Worm (Caenorhabditis elegans): ENCODE results near the gene cyp-33D3.

cyp-33D3 gene

ce11 chrV:18802077-18802476 lies 34.9 kb downstream of the cyp-33D3 start, which contains the start of gene C54E10.11:
C54E10.11 (minus strand) TSS chrV:18802177.
- TF ChIP-seq med-1 (GFP tag; optimal IDR thresholded peaks at IDR 0.05; ENCODE audit: insufficient read depth) (no peak), cog-1 (tag; optimal IDR thresholded peaks at IDR 0.05) (no peak), klf-2 (GFP tag; conservative IDR thresholded peaks at IDR 0.05) (no peak), flt-1 (GFP tag; IDR thresholded peaks at IDR 0.05) (no peak), T22C8.4 (GFP tag; IDR thresholded peaks at IDR 0.05) (no peak), ztf-29 (GFP tag; IDR thresholded peaks at IDR 0.05) (no peak), ref-1 (GFP tag; conservative IDR thresholded peaks at IDR 0.05) (no peak), ztf-23 (GFP tag; IDR thresholded peaks at IDR 0.05) (no peak)

DNA sequence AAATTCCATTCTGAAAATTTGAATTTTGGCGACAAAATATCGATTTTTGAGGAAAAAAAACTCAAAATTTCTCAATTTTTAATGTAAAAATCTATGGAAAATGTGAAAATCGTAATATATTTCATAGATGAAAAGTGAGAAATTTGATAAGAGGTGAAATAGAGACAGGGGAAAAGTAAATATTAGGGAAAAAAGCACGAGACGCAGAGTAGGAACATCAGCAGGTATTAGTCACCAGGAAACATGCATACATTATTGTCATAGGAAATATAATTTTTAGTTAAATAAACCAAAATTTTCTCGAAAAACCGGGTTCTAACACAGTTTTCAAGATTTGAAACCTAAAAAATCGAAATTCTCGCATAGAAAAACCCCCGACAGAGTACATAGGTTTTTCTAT lies 36.2 kb downstream of the cyp-33D3 start, which contains the start of gene nhr-170:
nhr-170 (minus strand) TSS at position 16 of the 400 bp plus-strand sequence.
- no peak for TF ChIP-seq flt-1 (GFP tag; IDR thresholded peaks at IDR 0.05)
- no peak for TF ChIP-seq cog-1 (tag; optimal IDR thresholded peaks at IDR 0.05)
- TF ChIP-seq klf-2 (GFP tag; conservative IDR thresholded peaks at IDR 0.05), result no peak
- TF ChIP-seq T22C8.4 (GFP tag; IDR thresholded peaks at IDR 0.05), result no peak
- TF ChIP-seq ztf-23 (GFP tag; IDR thresholded peaks at IDR 0.05), result no peak

DNA sequence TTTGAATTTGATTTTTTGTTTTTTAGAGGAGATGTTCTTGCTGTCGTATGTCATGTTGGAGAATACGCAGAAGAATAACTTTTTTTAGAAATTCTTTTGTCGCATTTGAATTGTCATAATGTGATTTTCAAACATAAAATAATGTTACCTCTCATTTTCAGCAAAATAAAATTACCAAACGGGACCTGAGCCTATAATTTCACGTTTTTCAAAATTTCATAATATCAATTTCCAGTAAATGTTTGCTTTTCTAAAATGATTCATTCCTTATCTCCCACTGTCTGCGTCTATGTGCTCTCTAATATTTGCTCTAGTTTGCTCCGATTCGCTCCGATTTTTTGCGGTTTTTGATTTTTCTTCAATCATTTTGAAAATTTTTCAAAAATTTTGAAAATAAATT lies 46.4 kb downstream of the cyp-33D3 start, which contains the start of gene nhr-231:
nhr-231 (plus strand) TSS at position 301 of the 400 bp plus-strand sequence.
- no peak for TF ChIP-seq klf-2 (GFP tag; conservative IDR thresholded peaks at IDR 0.05)
- no peak for TF ChIP-seq T22C8.4 (GFP tag; IDR thresholded peaks at IDR 0.05)
- TF ChIP-seq ztf-29 (GFP tag; IDR thresholded peaks at IDR 0.05), result no peak
- TF ChIP-seq flt-1 (GFP tag; IDR thresholded peaks at IDR 0.05), result no peak
- no peak for TF ChIP-seq tab-1 (GFP tag; IDR thresholded peaks at IDR 0.05)
- TF ChIP-seq cog-1 (tag; optimal IDR thresholded peaks at IDR 0.05), result no peak
- TF ChIP-seq med-1 (GFP tag; optimal IDR thresholded peaks at IDR 0.05; ENCODE audit: insufficient read depth), result no peak
- TF ChIP-seq ref-1 (GFP tag; conservative IDR thresholded peaks at IDR 0.05), result no peak
- TF ChIP-seq ztf-23 (GFP tag; IDR thresholded peaks at IDR 0.05), result no peak

DNA sequence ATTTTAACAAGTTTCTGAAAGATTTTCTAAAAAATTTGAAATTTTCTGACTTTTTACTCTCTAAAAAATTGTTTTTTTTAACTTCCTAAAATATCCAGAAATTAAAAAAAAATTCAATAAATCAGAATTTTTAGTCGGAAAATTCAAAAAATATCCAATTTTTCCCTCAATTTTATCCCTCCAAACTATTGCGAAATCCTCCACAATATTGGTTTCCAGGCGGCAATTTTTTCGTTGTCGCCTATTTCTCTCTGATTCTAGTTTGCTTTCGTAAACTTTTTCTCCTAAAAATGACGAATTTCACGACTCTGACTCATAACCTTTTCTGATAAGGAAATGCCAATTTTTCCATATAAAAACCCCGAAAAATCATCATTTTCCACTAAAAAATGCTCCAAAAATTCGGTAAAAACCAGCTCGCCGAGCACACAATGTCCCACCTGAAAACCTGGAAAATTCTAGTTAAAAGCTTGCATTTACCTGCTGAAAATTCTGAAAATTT lies 49.6 kb downstream of the cyp-33D3 start, which contains the start of gene Y17D7B.2:
Y17D7B.2 (plus strand) TSS at position 323 of the 502 bp plus-strand sequence.
- no peak for TF ChIP-seq med-1 (GFP tag; optimal IDR thresholded peaks at IDR 0.05; ENCODE audit: insufficient read depth)
- TF ChIP-seq ztf-29 (GFP tag; IDR thresholded peaks at IDR 0.05), result no peak
- no peak for TF ChIP-seq flt-1 (GFP tag; IDR thresholded peaks at IDR 0.05)
- TF ChIP-seq ref-1 (GFP tag; conservative IDR thresholded peaks at IDR 0.05), result no peak
- no peak for TF ChIP-seq klf-2 (GFP tag; conservative IDR thresholded peaks at IDR 0.05)
- TF ChIP-seq T22C8.4 (GFP tag; IDR thresholded peaks at IDR 0.05), result no peak
- no peak for TF ChIP-seq tab-1 (GFP tag; IDR thresholded peaks at IDR 0.05)
- no peak for TF ChIP-seq cog-1 (tag; optimal IDR thresholded peaks at IDR 0.05)
- no peak for TF ChIP-seq ztf-23 (GFP tag; IDR thresholded peaks at IDR 0.05)

ce11 chrV:18786694-18787093 lies 50.3 kb downstream of the cyp-33D3 start, which contains the start of gene Y17D7B.3:
Y17D7B.3 (minus strand) TSS chrV:18786794.
- no peak for TF ChIP-seq klf-2 (GFP tag; conservative IDR thresholded peaks at IDR 0.05)
- TF ChIP-seq ztf-23 (GFP tag; IDR thresholded peaks at IDR 0.05), result no peak
- TF ChIP-seq ztf-29 (GFP tag; IDR thresholded peaks at IDR 0.05), result no peak
- no peak for TF ChIP-seq tab-1 (GFP tag; IDR thresholded peaks at IDR 0.05)
- no peak for TF ChIP-seq ref-1 (GFP tag; conservative IDR thresholded peaks at IDR 0.05)
- TF ChIP-seq T22C8.4 (GFP tag; IDR thresholded peaks at IDR 0.05), result no peak
- no peak for TF ChIP-seq med-1 (GFP tag; optimal IDR thresholded peaks at IDR 0.05; ENCODE audit: insufficient read depth)
- no peak for TF ChIP-seq flt-1 (GFP tag; IDR thresholded peaks at IDR 0.05)
- TF ChIP-seq cog-1 (tag; optimal IDR thresholded peaks at IDR 0.05), result no peak

- TF ChIP-seq ref-1 (GFP tag; conservative IDR thresholded peaks at IDR 0.05), result no peak
- no peak for TF ChIP-seq flt-1 (GFP tag; IDR thresholded peaks at IDR 0.05)
- TF ChIP-seq tab-1 (GFP tag; IDR thresholded peaks at IDR 0.05), result no peak
- TF ChIP-seq ztf-23 (GFP tag; IDR thresholded peaks at IDR 0.05), result no peak
- TF ChIP-seq med-1 (GFP tag; optimal IDR thresholded peaks at IDR 0.05; ENCODE audit: insufficient read depth), result no peak
These were observed 53.6 kb downstream of the cyp-33D3 start, which contains the start of gene Y17D7B.10 for ce11 chrV:18783474-18783873. Y17D7B.10 (plus strand) TSS chrV:18783716.

- TF ChIP-seq ztf-23 (GFP tag; IDR thresholded peaks at IDR 0.05), result no peak
- TF ChIP-seq ref-1 (GFP tag; conservative IDR thresholded peaks at IDR 0.05), result no peak
- no peak for TF ChIP-seq med-1 (GFP tag; optimal IDR thresholded peaks at IDR 0.05; ENCODE audit: insufficient read depth)
- TF ChIP-seq T22C8.4 (GFP tag; IDR thresholded peaks at IDR 0.05), result no peak
- TF ChIP-seq ztf-29 (GFP tag; IDR thresholded peaks at IDR 0.05), result no peak
- no peak for TF ChIP-seq klf-2 (GFP tag; conservative IDR thresholded peaks at IDR 0.05)
- TF ChIP-seq tab-1 (GFP tag; IDR thresholded peaks at IDR 0.05), result no peak
These were observed 54.3 kb downstream of the cyp-33D3 start for ce11 chrV:18782747-18783146.
